Worm (Caenorhabditis elegans) whole organism, young adult: Measurements from ENCODE around the gene T01C4.8.

ENCODE experiments used
- F10E7.11 ChIP-seq: sonication (generic microtip); optimal IDR thresholded peaks from 2 replicates; lab custom pipeline; 2017; ENCODE audit warnings: mild to moderate bottlenecking, missing genetic modification characterization, moderate library complexity, missing compliant biosample characterization
- F23B12.7 ChIP-seq: sonication (generic microtip); optimal IDR thresholded peaks from 2 replicates; lab custom pipeline; 2017; ENCODE audit warnings: missing genetic modification characterization, mild to moderate bottlenecking, missing compliant biosample characterization, antibody characterized with exemption, moderate library complexity; ENCODE audit not compliant: insufficient read depth
- F39B2.1 ChIP-seq: fragments of 200-800 bp; sonication (Bioruptor generic); IDR thresholded peaks from 2 replicates; pipeline ENCODE4 v1.3.6; 2022; ENCODE audit warnings: missing genetic modification reagents, missing genetic modification characterization, missing compliant biosample characterization
- F57A8.1 ChIP-seq: fragments of 200-800 bp; sonication (Bioruptor generic); optimal IDR thresholded peaks from 2 replicates; lab custom pipeline; 2018; ENCODE audit warnings: mild to moderate bottlenecking, missing genetic modification characterization, moderate library complexity, missing compliant biosample characterization
- F57C9.4 ChIP-seq: sonication (generic microtip); optimal IDR thresholded peaks from 2 replicates; lab custom pipeline; 2017; ENCODE audit warnings: mild to moderate bottlenecking, missing genetic modification characterization, missing compliant biosample characterization
- K12H6.12 ChIP-seq: fragments of 200-800 bp; sonication (Bioruptor generic); optimal IDR thresholded peaks from 2 replicates; lab custom pipeline; 2018; ENCODE audit warnings: mild to moderate bottlenecking, missing genetic modification characterization, missing compliant biosample characterization
- T26A5.8 ChIP-seq: sonication (generic microtip); optimal IDR thresholded peaks from 2 replicates; lab custom pipeline; 2016; ENCODE audit warnings: missing genetic modification characterization, missing compliant biosample characterization
- Y56A3A.18 ChIP-seq: fragments of 200-800 bp; sonication (Bioruptor generic); IDR thresholded peaks from 2 replicates; pipeline ENCODE4 v1.3.6; 2022; ENCODE audit warnings: missing genetic modification reagents, missing genetic modification characterization, missing compliant biosample characterization
- aptf-2 ChIP-seq: fragments of 200-800 bp; sonication (Bioruptor generic); conservative IDR thresholded peaks from 2 replicates; pipeline ENCODE4 v1.3.6; 2022; ENCODE audit warnings: missing genetic modification reagents, missing genetic modification characterization, missing compliant biosample characterization
- aptf-3 ChIP-seq: fragments of 200-800 bp; sonication (Bioruptor generic); IDR thresholded peaks from 2 replicates; pipeline ENCODE4 v1.3.6; 2022; ENCODE audit warnings: missing genetic modification characterization, missing compliant biosample characterization
- atf-7 ChIP-seq: sonication (generic microtip); optimal IDR thresholded peaks from 2 replicates; lab custom pipeline; 2017; ENCODE audit warnings: mild to moderate bottlenecking, missing genetic modification characterization, missing compliant biosample characterization
- attf-3 ChIP-seq: fragments of 200-800 bp; sonication (Bioruptor generic); conservative IDR thresholded peaks from 2 replicates; pipeline ENCODE4 v1.3.6; 2022; ENCODE audit warnings: missing genetic modification reagents, missing genetic modification characterization, missing compliant biosample characterization
- cebp-1 ChIP-seq, 2 experiments: fragments of 200-800 bp in 1 of 2; sonication (Bioruptor generic) in 1 of 2; sonication (generic microtip) in 1 of 2; IDR thresholded peaks in 1 of 2; optimal IDR thresholded peaks in 1 of 2; 2 replicates each; pipeline versions ENCODE4 v1.3.6 to Lab custom; 2017 to 2022; ENCODE audit warnings: missing compliant biosample characterization in 2 of 2, missing genetic modification characterization in 2 of 2, mild to moderate bottlenecking in 1 of 2, missing genetic modification reagents in 1 of 2, moderate library complexity in 1 of 2
- ceh-27 ChIP-seq: fragments of 200-800 bp; sonication (Bioruptor generic); optimal IDR thresholded peaks from 2 replicates; lab custom pipeline; 2018; ENCODE audit warnings: mild to moderate bottlenecking, missing genetic modification characterization, moderate library complexity, missing compliant biosample characterization
- ceh-79 ChIP-seq: sonication (generic microtip); optimal IDR thresholded peaks from 2 replicates; lab custom pipeline; 2017; ENCODE audit warnings: mild to moderate bottlenecking, missing genetic modification characterization, missing compliant biosample characterization
- ceh-91 ChIP-seq: fragments of 200-800 bp; sonication (Bioruptor generic); IDR thresholded peaks from 2 replicates; pipeline ENCODE4 v1.3.6; 2022; ENCODE audit warnings: missing genetic modification reagents, missing genetic modification characterization, missing compliant biosample characterization
- egl-44 ChIP-seq: fragments of 200-800 bp; sonication (Bioruptor generic); IDR thresholded peaks from 2 replicates; pipeline ENCODE4 v1.3.6; 2022; ENCODE audit warnings: missing genetic modification reagents, missing genetic modification characterization, missing compliant biosample characterization
- egrh-3 ChIP-seq: fragments of 200-800 bp; sonication (Bioruptor generic); IDR thresholded peaks from 2 replicates; pipeline ENCODE4 v1.3.6; 2022; ENCODE audit warnings: missing genetic modification reagents, missing genetic modification characterization, missing compliant biosample characterization
- him-1 ChIP-seq: sonication (generic microtip); optimal IDR thresholded peaks from 2 replicates; lab custom pipeline; 2016; ENCODE audit warnings: missing genotype, missing genetic modification reagents, missing genetic modification characterization, missing compliant biosample characterization
- hsf-1 ChIP-seq: fragments of 200-800 bp; sonication (Bioruptor generic); IDR thresholded peaks from 2 replicates; pipeline ENCODE4 v1.3.6; 2022; ENCODE audit warnings: missing genetic modification reagents, missing genetic modification characterization, missing compliant biosample characterization
- lin-35 ChIP-seq, 3 experiments: fragments of 150-350 bp in 2 of 3; sonication (generic microtip) in 1 of 3; optimal IDR thresholded peaks; 2 replicates each; lab custom pipeline; 2014 to 2018; ENCODE audit warnings: missing biosample characterization in 3 of 3, missing genetic modification characterization in 3 of 3, missing genetic modification reagents in 3 of 3
- lsl-1 ChIP-seq: fragments of 200-800 bp; sonication (Bioruptor generic); optimal IDR thresholded peaks from 2 replicates; lab custom pipeline; 2018; ENCODE audit warnings: mild to moderate bottlenecking, missing genetic modification characterization, moderate library complexity, missing compliant biosample characterization
- madf-10 ChIP-seq: sonication (generic microtip); optimal IDR thresholded peaks from 2 replicates; lab custom pipeline; 2016; ENCODE audit warnings: mild to moderate bottlenecking, missing genetic modification characterization, missing compliant biosample characterization
- madf-6 ChIP-seq: fragments of 200-800 bp; sonication (Bioruptor generic); IDR thresholded peaks from 2 replicates; pipeline ENCODE4 v1.3.6; 2022; ENCODE audit warnings: missing genetic modification reagents, missing genetic modification characterization, missing compliant biosample characterization
- mcd-1 ChIP-seq: fragments of 200-800 bp; sonication (Bioruptor generic); IDR thresholded peaks from 2 replicates; pipeline ENCODE4 v1.3.6; 2022; ENCODE audit warnings: missing genetic modification reagents, missing genetic modification characterization, missing compliant biosample characterization
- mel-28 ChIP-seq: sonication (generic microtip); optimal IDR thresholded peaks from 2 replicates; lab custom pipeline; 2016; ENCODE audit warnings: borderline replicate concordance, mild to moderate bottlenecking, missing genetic modification characterization, missing compliant biosample characterization
- nfya-2 ChIP-seq: fragments of 200-800 bp; sonication (Bioruptor generic); IDR thresholded peaks from 2 replicates; pipeline ENCODE4 v1.3.6; 2022; ENCODE audit warnings: missing genetic modification reagents, missing genetic modification characterization, missing compliant biosample characterization
- nhr-120 ChIP-seq: fragments of 200-800 bp; sonication (Bioruptor generic); IDR thresholded peaks from 2 replicates; pipeline ENCODE4 v1.3.6; 2022; ENCODE audit warnings: missing genetic modification characterization, missing compliant biosample characterization
- nhr-179 ChIP-seq: sonication (generic microtip); optimal IDR thresholded peaks from 2 replicates; lab custom pipeline; 2016; ENCODE audit warnings: mild to moderate bottlenecking, missing genetic modification characterization, missing compliant biosample characterization
- nhr-27 ChIP-seq: fragments of 200-800 bp; sonication (Bioruptor generic); optimal IDR thresholded peaks from 2 replicates; lab custom pipeline; 2018; ENCODE audit warnings: mild to moderate bottlenecking, missing genetic modification characterization, moderate library complexity, missing compliant biosample characterization
- pbrm-1 ChIP-seq: fragments of 200-800 bp; sonication (Bioruptor generic); IDR thresholded peaks from 2 replicates; pipeline ENCODE4 v1.3.6; 2022; ENCODE audit warnings: missing genetic modification reagents, missing genetic modification characterization, missing compliant biosample characterization
- rcor-1 ChIP-seq: fragments of 200-800 bp; sonication (Bioruptor generic); IDR thresholded peaks from 2 replicates; pipeline ENCODE4 v1.3.6; 2022; ENCODE audit warnings: missing genetic modification reagents, missing genetic modification characterization, missing compliant biosample characterization
- repo-1 ChIP-seq: sonication (generic microtip); optimal IDR thresholded peaks from 2 replicates; lab custom pipeline; 2017; ENCODE audit warnings: mild to moderate bottlenecking, missing genetic modification characterization, missing compliant biosample characterization
- sea-2 ChIP-seq: fragments of 200-800 bp; sonication (Bioruptor generic); IDR thresholded peaks from 2 replicates; pipeline ENCODE4 v1.3.6; 2022; ENCODE audit warnings: missing genetic modification characterization, missing compliant biosample characterization
- snpc-1.1 ChIP-seq: sonication (generic microtip); optimal IDR thresholded peaks from 2 replicates; lab custom pipeline; 2017; ENCODE audit warnings: missing genetic modification characterization, mild to moderate bottlenecking, missing compliant biosample characterization, antibody characterized with exemption, moderate library complexity, missing genotype, missing genetic modification reagents; ENCODE audit not compliant: insufficient read depth
- snpc-4 ChIP-seq, 5 experiments: fragments of 150-350 bp in 1 of 5; sonication (generic microtip) in 4 of 5; optimal IDR thresholded peaks; 2 replicates each; lab custom pipeline; 2014 to 2018; ENCODE audit warnings: missing genetic modification characterization in 5 of 5, missing biosample characterization in 3 of 5, antibody characterized with exemption in 2 of 5, mild to moderate bottlenecking in 2 of 5, missing compliant biosample characterization in 2 of 5, missing genotype in 2 of 5, moderate library complexity in 2 of 5, missing genetic modification reagents in 1 of 5
- sptf-2 ChIP-seq: fragments of 200-800 bp; sonication (Bioruptor generic); optimal IDR thresholded peaks from 2 replicates; lab custom pipeline; 2018; ENCODE audit warnings: mild to moderate bottlenecking, missing genetic modification characterization, missing compliant biosample characterization
- tbp1 ChIP-seq: fragments of 200-800 bp; sonication (Bioruptor generic); optimal IDR thresholded peaks from 2 replicates; lab custom pipeline; 2018; ENCODE audit warnings: mild to moderate bottlenecking, missing genetic modification characterization, missing compliant biosample characterization
- unc-130 ChIP-seq: sonication (generic microtip); optimal IDR thresholded peaks from 2 replicates; lab custom pipeline; 2016; ENCODE audit warnings: missing genetic modification reagents, missing genetic modification characterization, missing compliant biosample characterization
- zfh-2 ChIP-seq: fragments of 200-800 bp; sonication (Bioruptor generic); conservative IDR thresholded peaks from 2 replicates; pipeline ENCODE4 v1.3.6; 2022; ENCODE audit warnings: missing genetic modification reagents, missing genetic modification characterization, missing compliant biosample characterization
- ztf-18 ChIP-seq: sonication (generic microtip); optimal IDR thresholded peaks from 2 replicates; lab custom pipeline; 2016; ENCODE audit warnings: missing genotype, mild to moderate bottlenecking, missing genetic modification characterization, missing compliant biosample characterization
- ztf-22 ChIP-seq: fragments of 200-800 bp; sonication (Bioruptor generic); optimal IDR thresholded peaks from 2 replicates; lab custom pipeline; 2018; ENCODE audit warnings: mild to moderate bottlenecking, missing genetic modification characterization, moderate library complexity, missing compliant biosample characterization
- ztf-3 ChIP-seq: fragments of 200-800 bp; sonication (Bioruptor generic); optimal IDR thresholded peaks from 2 replicates; lab custom pipeline; 2018; ENCODE audit warnings: mild to moderate bottlenecking, missing genetic modification characterization, missing compliant biosample characterization

The T01C4.8 gene

DNA sequence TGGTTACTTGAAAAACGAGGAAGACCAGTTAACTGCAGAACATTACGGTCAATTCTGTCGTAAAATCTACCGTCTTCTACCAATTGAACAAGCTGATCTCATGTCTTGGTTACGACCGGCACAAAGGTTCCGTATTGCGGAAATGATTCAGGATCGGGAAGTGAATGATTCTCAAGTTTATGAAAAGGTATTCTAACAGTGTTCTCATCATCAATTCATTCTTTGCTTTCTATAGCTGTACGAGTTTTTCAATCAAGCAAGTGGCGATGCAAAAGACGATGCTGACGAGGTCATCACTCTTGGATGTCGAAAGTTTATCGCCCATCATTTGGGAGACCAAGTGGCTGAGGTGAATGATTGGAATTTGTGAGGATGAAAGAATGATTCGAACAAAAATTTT, 42.0 kb downstream of the T01C4.8 start:
- no peak for TF ChIP-seq F57C9.4
- no peak for TF ChIP-seq nhr-120 (GFP tag; lab: Robert Waterston, UW)
- TF ChIP-seq sea-2 (GFP tag; lab: Robert Waterston, UW) = no peak
- no peak for TF ChIP-seq repo-1 (tag; lab: Kevin White, UChicago)
- no peak for TF ChIP-seq lin-35 (GFP tag; optimal IDR thresholded peaks at IDR 0.05; lab: Kevin White, UChicago)
- TF ChIP-seq rcor-1 (GFP tag; lab: Robert Waterston, UW) = no peak
- TF ChIP-seq zfh-2 = no peak

DNA sequence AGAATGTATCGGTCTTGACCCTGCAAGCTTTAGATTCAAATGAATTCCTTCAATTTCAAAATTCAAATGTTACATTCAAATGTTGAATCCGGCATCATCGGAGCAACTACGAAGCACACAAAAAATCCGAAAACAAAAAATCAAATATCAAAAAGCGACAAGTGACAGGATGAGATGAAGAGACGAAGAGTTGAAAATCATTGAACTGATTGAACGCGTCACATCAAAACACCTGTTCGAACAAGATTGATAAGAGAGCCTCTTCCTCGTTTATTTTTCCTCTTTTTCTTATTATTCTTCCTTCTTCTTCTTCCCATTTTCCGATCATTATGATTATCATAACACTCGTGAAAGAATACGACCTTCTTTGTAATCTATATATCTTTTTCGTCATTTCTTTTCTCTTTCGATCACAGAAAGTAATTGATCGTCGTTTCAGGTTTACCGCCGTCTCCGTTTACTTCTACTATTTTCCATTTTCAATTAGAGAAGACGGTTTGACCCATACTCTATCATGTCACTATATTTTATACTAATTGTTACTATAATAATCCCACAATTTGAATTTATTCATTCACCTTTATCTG, 43.7 kb downstream of the T01C4.8 start, which contains the start of gene VC5.2:
VC5.2 (plus strand) TSS at position 439 of the 587 bp plus-strand sequence.
- TF ChIP-seq egl-44 (GFP tag; lab: Robert Waterston, UW) = no peak
- no peak for TF ChIP-seq nhr-179 (tag; lab: Kevin White, UChicago)
- TF ChIP-seq ceh-91 (GFP tag; lab: Robert Waterston, UW) = no peak
- no peak for TF ChIP-seq snpc-1.1 (tag; lab: Kevin White, UChicago)
- TF ChIP-seq F57A8.1 (GFP tag; lab: Kevin White, UChicago) = no peak
- no peak for TF ChIP-seq F57C9.4
- TF ChIP-seq T26A5.8 (tag; lab: Kevin White, UChicago) = no peak
- TF ChIP-seq nfya-2 (GFP tag; lab: Robert Waterston, UW) = no peak
- no peak for TF ChIP-seq madf-10 (tag; lab: Kevin White, UChicago)
- no peak for TF ChIP-seq hsf-1
- TF ChIP-seq Y56A3A.18 = no peak
- no peak for TF ChIP-seq snpc-4 (GFP tag; optimal IDR thresholded peaks at IDR 0.05; lab: Kevin White, UChicago)
- no peak for TF ChIP-seq snpc-4 (tag; optimal IDR thresholded peaks at IDR 0.05; lab: Kevin White, UChicago)
- no peak for TF ChIP-seq sptf-2
- TF ChIP-seq pbrm-1 (GFP tag; lab: Robert Waterston, UW) = no peak
- TF ChIP-seq, all 124 proteins: peak for 0

DNA sequence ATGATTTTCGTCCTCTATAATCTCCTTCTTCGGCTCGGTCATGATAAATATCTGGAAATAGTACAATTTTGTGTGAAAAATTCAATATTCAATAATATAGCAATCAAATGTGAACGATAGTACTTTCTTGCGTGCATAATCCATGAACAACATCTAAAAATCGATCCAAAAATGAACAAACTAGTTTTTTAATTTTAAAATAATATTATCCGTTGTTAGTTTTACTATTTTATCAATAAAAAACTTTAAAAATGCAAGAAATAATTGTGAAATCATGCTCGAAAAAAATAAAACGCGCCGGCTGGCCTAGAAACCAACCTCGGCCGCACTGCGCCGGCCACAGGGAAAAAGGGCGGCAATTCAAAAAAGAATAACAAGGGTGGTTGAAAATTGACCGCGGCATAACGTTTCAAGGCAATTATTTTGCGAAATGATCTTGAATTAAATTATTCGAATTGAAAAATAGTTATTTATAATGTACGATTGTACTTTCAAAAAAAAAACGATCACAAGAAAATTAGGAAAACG, 44.7 kb downstream of the T01C4.8 start, which contains the start of gene mys-1:
mys-1 (minus strand) TSS at position 51 of the 528 bp plus-strand sequence.
- TF ChIP-seq unc-130 (GFP tag; lab: Kevin White, UChicago) = peak; percentile 56
- peak; percentile 9 for TF ChIP-seq him-1
- peak; percentile 13 for TF ChIP-seq ceh-27 (GFP tag; lab: Kevin White, UChicago)
- TF ChIP-seq attf-3 = 0 out of 2 replicates have a peak, but pooled peaks have one; percentile 42
- no peak for TF ChIP-seq ztf-3 (GFP tag; lab: Kevin White, UChicago)
- TF ChIP-seq ztf-22 (GFP tag; lab: Kevin White, UChicago) = no peak
- no peak for TF ChIP-seq aptf-3 (GFP tag; lab: Robert Waterston, UW)
- TF ChIP-seq tbp1 (GFP tag; lab: Kevin White, UChicago) = peak; percentile 14
- TF ChIP-seq F10E7.11 = no peak
- peak; percentile 32 for TF ChIP-seq ztf-18 (tag; lab: Kevin White, UChicago)
- no peak for TF ChIP-seq cebp-1 (GFP tag; IDR thresholded peaks at IDR 0.05; lab: Robert Waterston, UW)
- peak; percentile 70 for TF ChIP-seq cebp-1 (tag; optimal IDR thresholded peaks at IDR 0.05; lab: Kevin White, UChicago)
- TF ChIP-seq mcd-1 (GFP tag; lab: Robert Waterston, UW) = peak; percentile 66
- TF ChIP-seq K12H6.12 (tag; lab: Kevin White, UChicago) = peak; percentile 10
- no peak for TF ChIP-seq nhr-27 (tag; lab: Kevin White, UChicago)
- TF ChIP-seq sptf-2 = no peak
- TF ChIP-seq ceh-79 (tag; lab: Kevin White, UChicago) = no peak
- peak; percentile 26 for TF ChIP-seq F23B12.7 (tag; lab: Kevin White, UChicago)
- TF ChIP-seq atf-7 (tag; lab: Kevin White, UChicago) = no peak
- TF ChIP-seq F39B2.1 (GFP tag; lab: Robert Waterston, UW) = no peak
- peak; percentile 6; the same call in 1 of the 2 replicates for TF ChIP-seq egrh-3 (GFP tag; lab: Robert Waterston, UW)
- TF ChIP-seq lsl-1 = peak; percentile 16
- no peak for TF ChIP-seq mel-28 (tag; lab: Kevin White, UChicago)
- TF ChIP-seq lin-35 (GFP tag; optimal IDR thresholded peaks at IDR 0.05; lab: Kevin White, UChicago) = peak in 2 of 3 experiments; percentile 45 to 92
- peak; percentile 11 for TF ChIP-seq madf-10 (tag; lab: Kevin White, UChicago)
- no peak for TF ChIP-seq aptf-2 (GFP tag; lab: Robert Waterston, UW)
- peak; percentile 49 for TF ChIP-seq madf-6 (GFP tag; lab: Robert Waterston, UW)
